Worm (Caenorhabditis elegans): ENCODE results near the gene F08F8.7.

F08F8.7 gene

ce11 chrIII:7383733-7384132 is 36.8 kb upstream of the F08F8.7 start, which contains the start of gene tbp-1:
Gene tbp-1, plus strand, starts transcription at chrIII:7384033.
- no peak for TF ChIP-seq lsy-2 (tag; optimal IDR thresholded peaks at IDR 0.05)
- TF ChIP-seq lin-39 (tag; optimal IDR thresholded peaks at IDR 0.05), result no peak
- TF ChIP-seq lir-3 (tag; optimal IDR thresholded peaks at IDR 0.05; ENCODE audit: poor library complexity), result no peak
- no peak for TF ChIP-seq ceh-90 (tag; optimal IDR thresholded peaks at IDR 0.05)
- TF ChIP-seq nhr-47 (tag; optimal IDR thresholded peaks at IDR 0.05), result no peak
- TF ChIP-seq elt-2 (tag; optimal IDR thresholded peaks at IDR 0.05), result no peak
- no peak for TF ChIP-seq ceh-88 (GFP tag; IDR thresholded peaks at IDR 0.05)
- no peak for TF ChIP-seq tbx-2 (tag; optimal IDR thresholded peaks at IDR 0.05)

DNA sequence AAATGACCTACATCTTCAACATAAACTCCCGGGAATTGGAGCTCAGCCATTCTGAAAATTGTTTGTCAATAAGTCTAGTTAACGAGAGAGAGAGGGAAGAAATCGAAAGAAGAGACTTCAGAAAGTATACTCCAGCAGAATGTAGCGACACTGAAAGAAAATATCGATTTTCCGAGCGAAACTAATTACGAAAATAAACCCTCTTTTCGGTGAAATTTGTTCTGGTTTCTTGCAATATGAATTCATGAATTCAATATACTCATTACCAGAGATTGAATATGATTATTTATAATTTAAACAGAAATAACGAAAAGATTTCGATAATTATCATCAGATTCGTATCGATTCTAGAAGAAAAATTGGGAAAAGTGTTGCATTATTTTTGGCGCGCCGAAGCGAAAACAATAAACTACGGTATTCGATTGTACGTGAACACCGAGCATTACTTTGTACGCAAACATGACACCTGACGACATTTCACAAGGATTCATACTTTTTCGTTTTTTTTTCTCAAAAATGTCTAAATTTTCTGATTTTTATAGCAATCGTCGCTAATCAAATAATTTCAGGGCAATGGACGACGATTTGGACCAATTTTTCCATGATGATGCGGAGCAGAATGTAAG is 34.7 kb upstream of the F08F8.7 start, which contains the start of the genes hmg-4 and T20B12.3:
Gene hmg-4, minus strand, starts transcription at position 51 of the 626 bp plus-strand sequence.
Gene T20B12.3, plus strand, starts transcription at position 570 of the 626 bp plus-strand sequence.
- TF ChIP-seq lin-39 (tag; optimal IDR thresholded peaks at IDR 0.05) (no peak), lin-15B (tag; optimal IDR thresholded peaks at IDR 0.05) (peak; percentile 18), mep-1 (tag; optimal IDR thresholded peaks at IDR 0.05) (peak; percentile 44), elt-2 (tag; optimal IDR thresholded peaks at IDR 0.05) (no peak), Y116A8C.19 (tag; optimal IDR thresholded peaks at IDR 0.05; ENCODE audit: borderline replicate concordance) (no peak), ceh-82 (tag; optimal IDR thresholded peaks at IDR 0.05) (peak in 1 of 3 experiments; percentile 58), ces-1 (GFP tag; optimal IDR thresholded peaks at IDR 0.05) (no peak), F16B12.6 (tag; optimal IDR thresholded peaks at IDR 0.05) (peak; percentile 85), nhr-12 (tag; optimal IDR thresholded peaks at IDR 0.05) (no peak), irx-1 (tag; optimal IDR thresholded peaks at IDR 0.05) (peak; percentile 16), hlh-17 (GFP tag; optimal IDR thresholded peaks at IDR 0.05; ENCODE audit: borderline replicate concordance) (no peak), efl-3 (GFP tag; optimal IDR thresholded peaks at IDR 0.05) (no peak), nhr-28 (tag; optimal IDR thresholded peaks at IDR 0.05) (no peak), fkh-10 (GFP tag; optimal IDR thresholded peaks at IDR 0.05) (peak; percentile 9), C16A3.4 (tag; optimal IDR thresholded peaks at IDR 0.05) (peak; percentile 46), hpl-2 (GFP tag; optimal IDR thresholded peaks at IDR 0.05) (no peak), lir-3 (tag; optimal IDR thresholded peaks at IDR 0.05; ENCODE audit: poor library complexity) (no peak), nhr-85 (tag) (peak; percentile 9), nhr-20 (tag; optimal IDR thresholded peaks at IDR 0.05) (no peak), dpl-1 (GFP tag; optimal IDR thresholded peaks at IDR 0.05) (peak; percentile 23 to 75 (median 68)), lin-14 (GFP tag; optimal IDR thresholded peaks at IDR 0.05) (no peak), efl-1 (optimal IDR thresholded peaks at IDR 0.05) (peak; percentile 61 to 65), efl-1 (GFP tag; optimal IDR thresholded peaks at IDR 0.05 in 1 of 2) (peak; percentile 51 to 95), nhr-71 (tag; optimal IDR thresholded peaks at IDR 0.05) (peak; percentile 55), mdl-1 (tag; optimal IDR thresholded peaks at IDR 0.05) (peak in 1 of 2 experiments; percentile 41), fkh-4 (tag; optimal IDR thresholded peaks at IDR 0.05; ENCODE audit: borderline replicate concordance) (no peak), lin-35 (GFP tag; optimal IDR thresholded peaks at IDR 0.05) (peak; percentile 63 to 75), skn-1 (tag; optimal IDR thresholded peaks at IDR 0.05) (no peak), swsn-7 (tag; optimal IDR thresholded peaks at IDR 0.05) (peak; percentile 18), pag-3 (tag; optimal IDR thresholded peaks at IDR 0.05; ENCODE audit: borderline replicate concordance, insufficient read depth) (no peak), xbp-1 (tag; optimal IDR thresholded peaks at IDR 0.05) (peak; percentile 30), nhr-47 (tag; optimal IDR thresholded peaks at IDR 0.05) (peak; percentile 33), elt-3 (tag; optimal IDR thresholded peaks at IDR 0.05) (peak in 1 of 6 experiments; percentile 29), egl-13 (tag; optimal IDR thresholded peaks at IDR 0.05) (no peak), snu-23 (GFP tag; optimal IDR thresholded peaks at IDR 0.05) (peak; percentile 58), zip-4 (GFP tag; optimal IDR thresholded peaks at IDR 0.05) (no peak), lsy-2 (tag; optimal IDR thresholded peaks at IDR 0.05) (peak; percentile 93 to 98), blmp-1 (tag; optimal IDR thresholded peaks at IDR 0.05) (peak; percentile 51), rnt-1 (tag; optimal IDR thresholded peaks at IDR 0.05) (peak; percentile 35)
